Fruit fly (Drosophila melanogaster) ovary, adult (tissue): ENCODE data around the gene CG43052.

Experiments
- CG17801 ChIP-seq: fragments of 200-800 bp; optimal IDR thresholded peaks from 2 replicates; lab custom pipeline; 2019; ENCODE audit warnings: missing biosample characterization, mild to moderate bottlenecking, missing genetic modification characterization, moderate library complexity; ENCODE audit not compliant: partially characterized antibody

The CG43052 gene

dm6 chr2L:14351441-14352127 lies at the start of gene CG43052:
CG43052 (plus strand) TSS chr2L:14352077.
- TF ChIP-seq CG17801 (GFP tag; lab: Kevin White, UChicago): no peak

DNA sequence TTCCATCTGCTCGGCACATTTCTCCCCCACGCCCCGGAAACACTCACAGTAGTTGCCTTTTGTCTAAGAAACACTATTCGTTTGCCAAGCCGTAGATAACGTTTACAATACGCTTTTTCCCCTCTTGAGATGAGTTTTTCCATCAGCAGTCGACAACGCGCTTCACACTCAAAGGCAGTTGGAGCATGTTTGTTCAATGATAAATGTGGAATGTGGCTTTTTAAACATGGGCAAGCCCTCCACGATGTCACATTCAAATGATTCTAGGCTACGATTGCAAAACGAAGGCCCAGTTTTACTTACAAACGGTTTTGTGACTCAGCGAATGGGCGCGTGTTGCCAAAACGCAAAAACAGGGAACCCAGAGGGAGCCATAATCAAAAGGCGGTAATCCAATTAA lies 49.4 kb upstream of the CG43052 start:
- no peak for TF ChIP-seq CG17801 (GFP tag; lab: Kevin White, UChicago)

DNA sequence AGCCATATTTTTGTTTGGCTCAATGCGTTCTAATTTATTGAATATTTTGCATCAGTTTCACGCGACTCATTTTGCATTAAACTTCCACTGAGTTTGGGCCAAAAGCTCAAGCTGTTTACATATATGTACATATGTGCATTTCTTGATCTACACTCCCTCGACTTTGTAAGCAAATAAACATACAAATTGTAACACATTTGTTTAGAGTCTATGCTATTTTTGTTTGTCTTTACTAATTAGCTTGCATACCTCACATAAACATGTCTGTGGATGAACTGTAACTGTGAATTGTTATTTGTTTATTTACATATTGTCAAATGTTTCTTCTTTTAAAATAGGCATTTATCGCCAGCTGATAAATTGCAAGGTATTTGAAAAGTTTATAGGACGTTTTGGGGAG lies 44.4 kb upstream of the CG43052 start:
- TF ChIP-seq CG17801 (GFP tag; lab: Kevin White, UChicago): no peak

DNA sequence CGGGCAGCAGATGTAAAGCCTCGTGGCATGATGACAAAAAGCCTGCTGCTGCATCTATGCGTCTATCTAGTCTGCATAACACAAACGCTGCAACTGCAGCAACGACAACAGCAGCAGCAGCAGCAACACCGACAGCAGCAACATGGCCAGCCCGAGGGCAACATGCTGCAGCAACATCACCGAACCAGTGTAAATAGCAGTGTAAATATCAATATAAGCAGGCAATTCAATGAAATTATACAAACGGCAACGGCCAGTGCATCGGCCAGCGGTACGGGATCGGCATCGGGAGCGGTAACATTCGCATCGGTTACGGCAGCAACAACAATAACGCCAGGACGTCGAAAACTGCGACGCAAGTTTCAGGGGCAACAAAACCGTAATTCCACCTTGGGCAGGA lies 43.6 kb upstream of the CG43052 start:
- no peak for TF ChIP-seq CG17801 (GFP tag; lab: Kevin White, UChicago)

- TF ChIP-seq CG17801 (GFP tag; lab: Kevin White, UChicago): no peak
These were observed 43.2 kb upstream of the CG43052 start for dm6 chr2L:14308661-14309060.

dm6 chr2L:14316704-14317103 lies 35.2 kb upstream of the CG43052 start:
- TF ChIP-seq CG17801 (GFP tag; lab: Kevin White, UChicago): no peak

DNA sequence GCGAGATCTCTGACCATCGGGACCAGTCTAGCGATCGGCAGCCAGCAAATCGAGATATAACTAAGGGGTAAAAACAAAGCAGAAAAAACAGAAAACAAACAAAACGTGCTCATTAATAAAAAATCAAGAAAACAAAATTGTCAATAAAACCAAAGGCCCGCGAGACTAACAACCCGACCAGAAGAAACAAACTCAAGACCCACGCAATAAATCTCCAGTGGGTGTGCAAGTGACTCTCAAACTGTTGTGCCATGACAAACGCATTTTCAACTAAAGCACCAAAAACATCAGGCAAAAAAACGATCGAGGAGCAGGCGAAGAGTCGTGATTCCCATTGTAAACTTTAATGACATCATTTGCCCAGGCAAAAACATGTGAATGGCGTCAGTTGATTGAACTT lies 33.9 kb upstream of the CG43052 start:
- no peak for TF ChIP-seq CG17801 (GFP tag; lab: Kevin White, UChicago)

DNA sequence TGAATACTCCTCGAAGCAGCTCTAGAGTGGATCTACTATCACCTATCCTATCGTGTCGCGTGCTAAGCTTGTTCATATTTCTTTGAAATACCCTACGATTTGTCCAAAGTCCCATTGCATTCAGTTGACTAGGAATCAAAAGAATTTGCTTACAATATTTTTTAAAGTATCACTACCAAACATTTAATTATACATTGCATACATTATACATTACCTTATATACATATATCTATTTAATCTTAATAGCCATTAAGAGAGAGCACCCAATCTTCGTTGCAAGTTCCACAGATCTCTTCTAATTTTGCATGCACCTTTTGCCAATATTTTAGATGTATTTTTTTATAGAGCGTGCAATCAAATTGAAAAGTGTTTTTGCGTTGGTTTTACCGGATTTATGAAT lies 33.3 kb upstream of the CG43052 start:
- no peak for TF ChIP-seq CG17801 (GFP tag; lab: Kevin White, UChicago)

- TF ChIP-seq CG17801 (GFP tag; lab: Kevin White, UChicago): no peak
These were observed 32.9 kb upstream of the CG43052 start for dm6 chr2L:14319005-14319404.

dm6 chr2L:14333965-14334364 lies 17.9 kb upstream of the CG43052 start, which contains the start of gene CG33090:
CG33090 (plus strand) TSS chr2L:14334158.
- TF ChIP-seq CG17801 (GFP tag; lab: Kevin White, UChicago): no peak

dm6 chr2L:14336311-14336836 lies 15.5 kb upstream of the CG43052 start:
- TF ChIP-seq CG17801 (GFP tag; lab: Kevin White, UChicago): no peak

- TF ChIP-seq CG17801 (GFP tag; lab: Kevin White, UChicago): no peak
These were observed 13.9 kb upstream of the CG43052 start, which contains the start of gene CG15286 for dm6 chr2L:14337940-14338339. CG15286 (plus strand) TSS chr2L:14338240.

dm6 chr2L:14340964-14341363 lies 10.9 kb upstream of the CG43052 start:
- no peak for TF ChIP-seq CG17801 (GFP tag; lab: Kevin White, UChicago)

DNA sequence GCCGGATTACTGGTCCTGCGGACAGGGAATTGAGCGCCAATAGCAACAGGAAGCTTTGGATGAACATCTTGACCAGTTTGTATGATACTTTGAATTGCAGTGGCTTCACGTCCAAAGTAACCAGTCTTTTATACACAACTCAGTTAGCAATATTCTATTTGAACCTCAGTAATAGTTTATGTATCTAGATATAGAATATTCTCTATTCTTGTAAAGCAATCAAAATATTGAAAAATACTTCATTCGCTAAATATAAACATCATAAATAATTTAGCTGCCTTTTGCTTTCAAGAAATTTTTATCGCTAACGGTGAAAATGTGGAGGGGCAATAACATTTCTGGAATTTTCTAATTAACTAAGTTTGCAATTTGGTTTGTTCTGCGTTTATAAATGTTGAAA lies 5.3 kb upstream of the CG43052 start, which contains the start of gene Send2:
Gene Send2 (minus strand): TSS at position 101 of the 400 bp plus-strand sequence.
- TF ChIP-seq CG17801 (GFP tag; lab: Kevin White, UChicago): no peak

DNA sequence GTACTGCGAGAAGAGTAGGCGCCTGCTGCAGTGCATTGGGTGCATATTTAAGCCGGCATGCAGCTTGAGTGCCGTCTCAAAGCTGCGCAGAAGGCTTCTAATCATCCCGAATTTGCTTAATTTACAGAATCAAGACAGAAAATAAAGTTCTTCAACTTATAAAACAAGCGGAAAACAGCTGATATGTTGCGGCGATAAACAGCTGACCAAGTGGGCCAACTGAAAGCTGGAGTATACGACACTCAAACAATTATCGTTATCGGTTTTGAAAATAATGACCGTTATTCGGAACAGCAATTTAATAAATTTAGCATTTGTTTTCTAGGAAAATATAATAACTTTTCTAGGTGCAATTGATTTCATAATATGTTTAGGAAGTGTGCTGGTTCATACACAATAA lies 3.3 kb upstream of the CG43052 start, which contains the start of gene mTTF:
Gene mTTF (minus strand): TSS at position 189 of the 400 bp plus-strand sequence.
- TF ChIP-seq CG17801 (GFP tag; lab: Kevin White, UChicago): peak; percentile 13

dm6 chr2L:14350587-14350986 lies 1.3 kb upstream of the CG43052 start:
- no peak for TF ChIP-seq CG17801 (GFP tag; lab: Kevin White, UChicago)
